Worm (Caenorhabditis elegans): Measurements from ENCODE around the gene K09G1.1.

ce11 chrV:9556668-9557067, 26.7 kb upstream of the K09G1.1 start:
- TF ChIP-seq ham-2 (GFP tag; optimal IDR thresholded peaks at IDR 0.05): no peak
- no peak for TF ChIP-seq drap-1 (GFP tag; optimal IDR thresholded peaks at IDR 0.05)
- TF ChIP-seq elt-3 (tag; optimal IDR thresholded peaks at IDR 0.05): no peak
- TF ChIP-seq ces-1 (GFP tag; optimal IDR thresholded peaks at IDR 0.05): no peak
- no peak for TF ChIP-seq unc-120 (tag; optimal IDR thresholded peaks at IDR 0.05; ENCODE audit: poor library complexity, severe bottlenecking)
- TF ChIP-seq nhr-2 (tag; optimal IDR thresholded peaks at IDR 0.05): no peak
- TF ChIP-seq mab-5 (tag; optimal IDR thresholded peaks at IDR 0.05): no peak
- TF ChIP-seq nhr-76 (tag; optimal IDR thresholded peaks at IDR 0.05): no peak
